Worm (Caenorhabditis elegans): ENCODE data around the gene ZK381.2.

ce11 chrIV:6986835-6987234 lies 21.5 kb downstream of the ZK381.2 start, which contains the start of gene prkl-1:
- TF ChIP-seq akir-1 (GFP tag; optimal IDR thresholded peaks at IDR 0.05) = no peak
- TF ChIP-seq ztf-26 (tag; optimal IDR thresholded peaks at IDR 0.05) = no peak
- no peak for TF ChIP-seq ama-1 (optimal IDR thresholded peaks at IDR 0.05)
- no peak for TF ChIP-seq ama-1 (GFP tag; optimal IDR thresholded peaks at IDR 0.05)
- no peak for TF ChIP-seq snpc-4 (GFP tag; optimal IDR thresholded peaks at IDR 0.05)
- TF ChIP-seq snpc-4 (tag; optimal IDR thresholded peaks at IDR 0.05) = no peak
- TF ChIP-seq madf-3 (GFP tag; IDR thresholded peaks at IDR 0.05) = no peak
- no peak for TF ChIP-seq B0261.1 (tag; optimal IDR thresholded peaks at IDR 0.05)
- TF ChIP-seq rcor-1 (GFP tag; IDR thresholded peaks at IDR 0.05) = no peak
- no peak for TF ChIP-seq cebp-2 (GFP tag; IDR thresholded peaks at IDR 0.05)
- TF ChIP-seq mxl-1 (tag; optimal IDR thresholded peaks at IDR 0.05) = no peak
- no peak for TF ChIP-seq pha-4 (tag; optimal IDR thresholded peaks at IDR 0.05)
- TF ChIP-seq nfya-1 (tag; optimal IDR thresholded peaks at IDR 0.05; ENCODE audit: borderline replicate concordance, insufficient read depth) = no peak
- no peak for TF ChIP-seq mes-4 (tag; optimal IDR thresholded peaks at IDR 0.05)

All from whole organism, young adult.